Fruit fly (Drosophila melanogaster): Measurements from ENCODE around the gene rtet.

rtet gene

DNA sequence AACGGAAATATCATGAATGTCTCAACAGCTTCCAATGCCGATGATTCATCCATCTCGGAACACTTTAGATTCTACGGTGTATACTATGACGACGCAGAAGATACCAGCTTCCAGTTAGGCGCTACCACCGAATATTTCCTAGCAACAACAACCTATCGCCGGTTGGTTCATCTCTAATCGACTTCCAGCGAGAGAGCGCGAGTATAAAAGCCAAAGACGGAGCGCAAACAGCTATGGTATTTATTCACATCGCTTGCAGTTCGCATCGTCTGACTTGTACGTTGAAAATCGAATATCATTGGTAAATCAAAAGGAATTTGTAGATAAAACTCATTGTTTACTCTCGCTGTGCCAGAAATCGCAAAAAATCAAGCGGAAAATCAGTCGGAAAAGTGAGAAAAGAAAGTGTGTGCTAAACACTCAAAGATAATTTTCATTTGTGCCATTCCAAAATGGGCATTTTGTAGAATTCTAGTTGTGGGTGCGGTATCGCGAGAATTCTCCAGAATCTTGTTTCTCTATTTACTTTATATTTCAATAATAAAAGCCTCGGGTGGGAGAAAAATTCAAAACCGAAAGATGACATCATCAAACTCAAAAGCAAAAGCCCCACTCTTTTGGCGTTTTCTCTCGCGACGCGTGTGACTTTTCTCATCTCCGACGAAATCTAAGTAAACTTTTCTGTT lies 43.1 kb upstream of the rtet start, which contains the start of gene AnxB9 (continued):
- TF ChIP-seq tup (GFP tag; optimal IDR thresholded peaks at IDR 0.05) = no peak
- no peak for TF ChIP-seq Hey (tag; optimal IDR thresholded peaks at IDR 0.05)
- TF ChIP-seq CG8359 (GFP tag; optimal IDR thresholded peaks at IDR 0.05; ENCODE audit: borderline replicate concordance) = no peak
- no peak for TF ChIP-seq fu2 (GFP tag; optimal IDR thresholded peaks at IDR 0.05)
- peak; percentile 50; the same call in 2 of the 3 replicates for TF ChIP-seq Aef1 (GFP tag; IDR thresholded peaks at IDR 0.05)
- TF ChIP-seq CG1024 (GFP tag; IDR thresholded peaks at IDR 0.05) = no peak
- TF ChIP-seq pho (GFP tag; optimal IDR thresholded peaks at IDR 0.05) = peak; percentile 39
- no peak for TF ChIP-seq gce (GFP tag; IDR thresholded peaks at IDR 0.05)
- no peak for TF ChIP-seq Oaz (GFP tag; IDR thresholded peaks at IDR 0.05)
- TF ChIP-seq Ets97D (GFP tag; optimal IDR thresholded peaks at IDR 0.05) = no peak
- TF ChIP-seq HmgD (GFP tag; optimal IDR thresholded peaks at IDR 0.05) = no peak
- TF ChIP-seq lbe (GFP tag; optimal IDR thresholded peaks at IDR 0.05) = peak; percentile 68
- TF ChIP-seq crp (GFP tag; optimal IDR thresholded peaks at IDR 0.05) = no peak
- TF ChIP-seq NfI (GFP tag; optimal IDR thresholded peaks at IDR 0.05) = peak; percentile 10
- TF ChIP-seq cad (GFP tag; optimal IDR thresholded peaks at IDR 0.05) = no peak
- TF ChIP-seq gsb-n (tag; optimal IDR thresholded peaks at IDR 0.05) = no peak
- no peak for TF ChIP-seq CG8089 (GFP tag; optimal IDR thresholded peaks at IDR 0.05)
- TF ChIP-seq Lpt (GFP tag; optimal IDR thresholded peaks at IDR 0.05) = no peak
- TF ChIP-seq CG6175 (GFP tag; IDR thresholded peaks at IDR 0.05) = no peak
- peak; percentile 4 for TF ChIP-seq D19A (tag; optimal IDR thresholded peaks at IDR 0.05)
- TF ChIP-seq Dfd (GFP tag; optimal IDR thresholded peaks at IDR 0.05) = no peak
- peak; percentile 57 for TF ChIP-seq MESR4 (GFP tag; optimal IDR thresholded peaks at IDR 0.05)
- TF ChIP-seq CG8924 (tag; optimal IDR thresholded peaks at IDR 0.05) = peak; percentile 19
- peak; percentile 47 for TF ChIP-seq run (tag; optimal IDR thresholded peaks at IDR 0.05)
- no peak for TF ChIP-seq CG18011 (GFP tag; optimal IDR thresholded peaks at IDR 0.05)
- no peak for TF ChIP-seq bcd (GFP tag; optimal IDR thresholded peaks at IDR 0.05)
- peak; percentile 80 for TF ChIP-seq Bgb (GFP tag; IDR thresholded peaks at IDR 0.05; ENCODE audit: partially characterized antibody)
- TF ChIP-seq HmgZ (tag; optimal IDR thresholded peaks at IDR 0.05) = peak; percentile 60
- TF ChIP-seq CG13424 (tag; optimal IDR thresholded peaks at IDR 0.05) = no peak
- TF ChIP-seq zen (tag; optimal IDR thresholded peaks at IDR 0.05) = no peak
- peak; percentile 15 for TF ChIP-seq CG7839 (tag; optimal IDR thresholded peaks at IDR 0.05)
- no peak for TF ChIP-seq C15 (GFP tag; IDR thresholded peaks at IDR 0.05)
- TF ChIP-seq CG2199 (GFP tag; IDR thresholded peaks at IDR 0.05) = peak; percentile 72; the same call in 2 of the 3 replicates
- TF ChIP-seq Fer3 (tag; optimal IDR thresholded peaks at IDR 0.05) = peak; percentile 57
- peak; percentile 7 for TF ChIP-seq CG12236 (GFP tag; optimal IDR thresholded peaks at IDR 0.05)
- TF ChIP-seq CG3407 (GFP tag; optimal IDR thresholded peaks at IDR 0.05) = peak; percentile 38
- TF ChIP-seq en (GFP tag; optimal IDR thresholded peaks at IDR 0.05) = no peak
- no peak; the same call in 2 of the 3 replicates for TF ChIP-seq hb (GFP tag; IDR thresholded peaks at IDR 0.05; ENCODE audit: partially characterized antibody)
- TF ChIP-seq CG16863 (GFP tag; optimal IDR thresholded peaks at IDR 0.05) = peak; percentile 20
- no peak for TF ChIP-seq Myb (GFP tag; optimal IDR thresholded peaks at IDR 0.05)
- no peak for TF ChIP-seq CG10462 (GFP tag; optimal IDR thresholded peaks at IDR 0.05)
- peak; percentile 94 for TF ChIP-seq sd (tag; optimal IDR thresholded peaks at IDR 0.05)
- peak; percentile 56; the same call in 2 of the 3 replicates for TF ChIP-seq Dbx (GFP tag; IDR thresholded peaks at IDR 0.05)
- no peak for TF ChIP-seq Sox100B (GFP tag; optimal IDR thresholded peaks at IDR 0.05)
- no peak for TF ChIP-seq CG9727 (GFP tag; optimal IDR thresholded peaks at IDR 0.05)
- TF ChIP-seq abd-A (tag; optimal IDR thresholded peaks at IDR 0.05) = peak; percentile 15
- TF ChIP-seq CG14441 (GFP tag; IDR thresholded peaks at IDR 0.05) = no peak
- TF ChIP-seq HLH54F (GFP tag; optimal IDR thresholded peaks at IDR 0.05) = no peak
- TF ChIP-seq CHES-1-like (GFP tag; optimal IDR thresholded peaks at IDR 0.05) = no peak
- TF ChIP-seq CG8281 (tag; optimal IDR thresholded peaks at IDR 0.05) = no peak
